Worm (Caenorhabditis elegans) whole organism, young adult: ENCODE results near the gene tpa-1.

Source experiments
- B0261.1 ChIP-seq: sonication (generic microtip); optimal IDR thresholded peaks from 2 replicates; lab custom pipeline; 2016; ENCODE audit warnings: mild to moderate bottlenecking, missing genetic modification characterization, moderate library complexity, missing compliant biosample characterization
- B0336.3 ChIP-seq: fragments of 200-800 bp; sonication (Bioruptor generic); IDR thresholded peaks from 2 replicates; pipeline ENCODE4 v1.3.6; 2022; ENCODE audit warnings: missing genetic modification characterization, missing compliant biosample characterization
- C06A6.2 ChIP-seq: fragments of 200-800 bp; sonication (Bioruptor generic); conservative IDR thresholded peaks from 2 replicates; pipeline ENCODE4 v1.3.6; 2022; ENCODE audit warnings: missing genetic modification characterization, missing compliant biosample characterization
- F33H1.4 ChIP-seq: fragments of 200-800 bp; sonication (Bioruptor generic); IDR thresholded peaks from 2 replicates; pipeline ENCODE4 v1.3.6; 2022; ENCODE audit warnings: missing genetic modification reagents, missing genetic modification characterization, missing compliant biosample characterization
- F39B2.1 ChIP-seq: fragments of 200-800 bp; sonication (Bioruptor generic); IDR thresholded peaks from 2 replicates; pipeline ENCODE4 v1.3.6; 2022; ENCODE audit warnings: missing genetic modification reagents, missing genetic modification characterization, missing compliant biosample characterization
- F55B11.4 ChIP-seq: sonication (generic microtip); optimal IDR thresholded peaks from 2 replicates; lab custom pipeline; 2016; ENCODE audit warnings: missing compliant biosample characterization, missing genetic modification characterization, borderline replicate concordance; ENCODE audit not compliant: insufficient read depth
- F57C9.4 ChIP-seq: sonication (generic microtip); optimal IDR thresholded peaks from 2 replicates; lab custom pipeline; 2017; ENCODE audit warnings: mild to moderate bottlenecking, missing genetic modification characterization, missing compliant biosample characterization
- K11D2.4 ChIP-seq: fragments of 200-800 bp; sonication (Bioruptor generic); IDR thresholded peaks from 2 replicates; pipeline ENCODE4 v1.3.6; 2022; ENCODE audit warnings: missing genetic modification reagents, missing genetic modification characterization, missing compliant biosample characterization
- Y53G8AR.9 ChIP-seq: fragments of 200-800 bp; sonication (Bioruptor generic); conservative IDR thresholded peaks from 2 replicates; pipeline ENCODE4 v1.3.6; 2022; ENCODE audit warnings: missing genetic modification reagents, missing genetic modification characterization, missing compliant biosample characterization
- Y56A3A.18 ChIP-seq: fragments of 200-800 bp; sonication (Bioruptor generic); IDR thresholded peaks from 2 replicates; pipeline ENCODE4 v1.3.6; 2022; ENCODE audit warnings: missing genetic modification reagents, missing genetic modification characterization, missing compliant biosample characterization
- Y79H2A.3 ChIP-seq: fragments of 200-800 bp; sonication (Bioruptor generic); conservative IDR thresholded peaks from 2 replicates; pipeline ENCODE4 v1.3.6; 2022; ENCODE audit warnings: missing genetic modification reagents, missing genetic modification characterization, missing compliant biosample characterization
- ZK185.1 ChIP-seq: sonication (generic microtip); optimal IDR thresholded peaks from 2 replicates; lab custom pipeline; 2016; ENCODE audit warnings: mild to moderate bottlenecking, missing genetic modification characterization, missing compliant biosample characterization; ENCODE audit not compliant: poor library complexity, severe bottlenecking
- aptf-2 ChIP-seq: fragments of 200-800 bp; sonication (Bioruptor generic); conservative IDR thresholded peaks from 2 replicates; pipeline ENCODE4 v1.3.6; 2022; ENCODE audit warnings: missing genetic modification reagents, missing genetic modification characterization, missing compliant biosample characterization
- aptf-3 ChIP-seq: fragments of 200-800 bp; sonication (Bioruptor generic); IDR thresholded peaks from 2 replicates; pipeline ENCODE4 v1.3.6; 2022; ENCODE audit warnings: missing genetic modification characterization, missing compliant biosample characterization
- atf-7 ChIP-seq: sonication (generic microtip); optimal IDR thresholded peaks from 2 replicates; lab custom pipeline; 2017; ENCODE audit warnings: mild to moderate bottlenecking, missing genetic modification characterization, missing compliant biosample characterization
- attf-3 ChIP-seq: fragments of 200-800 bp; sonication (Bioruptor generic); conservative IDR thresholded peaks from 2 replicates; pipeline ENCODE4 v1.3.6; 2022; ENCODE audit warnings: missing genetic modification reagents, missing genetic modification characterization, missing compliant biosample characterization
- bed-1 ChIP-seq: fragments of 200-800 bp; sonication (Bioruptor generic); IDR thresholded peaks from 2 replicates; pipeline ENCODE4 v1.3.6; 2022; ENCODE audit warnings: missing genetic modification reagents, missing genetic modification characterization, missing compliant biosample characterization
- ccch-3 ChIP-seq: fragments of 200-800 bp; sonication (Bioruptor generic); optimal IDR thresholded peaks from 2 replicates; lab custom pipeline; 2018; ENCODE audit warnings: mild to moderate bottlenecking, missing genetic modification characterization, missing compliant biosample characterization
- ceh-58 ChIP-seq: fragments of 200-800 bp; sonication (Bioruptor generic); IDR thresholded peaks from 2 replicates; pipeline ENCODE4 v1.3.6; 2022; ENCODE audit warnings: missing genetic modification characterization, missing compliant biosample characterization
- egl-18 ChIP-seq: fragments of 200-800 bp; sonication (Bioruptor generic); IDR thresholded peaks from 2 replicates; pipeline ENCODE4 v1.3.6; 2022; ENCODE audit warnings: missing genetic modification reagents, missing genetic modification characterization, missing compliant biosample characterization
- egrh-3 ChIP-seq: fragments of 200-800 bp; sonication (Bioruptor generic); IDR thresholded peaks from 2 replicates; pipeline ENCODE4 v1.3.6; 2022; ENCODE audit warnings: missing genetic modification reagents, missing genetic modification characterization, missing compliant biosample characterization
- ets-4 ChIP-seq: fragments of 200-800 bp; sonication (Bioruptor generic); optimal IDR thresholded peaks from 2 replicates; lab custom pipeline; 2018; ENCODE audit warnings: mild to moderate bottlenecking, missing genetic modification characterization, missing compliant biosample characterization
- hmg-1.2 ChIP-seq: fragments of 200-800 bp; sonication (Bioruptor generic); IDR thresholded peaks from 2 replicates; pipeline ENCODE4 v1.3.6; 2022; ENCODE audit warnings: missing genetic modification reagents, missing genetic modification characterization, missing compliant biosample characterization
- hmg-20 ChIP-seq: fragments of 200-800 bp; sonication (Bioruptor generic); IDR thresholded peaks from 2 replicates; pipeline ENCODE4 v1.3.6; 2022; ENCODE audit warnings: missing genetic modification reagents, missing genetic modification characterization, missing compliant biosample characterization
- hsf-1 ChIP-seq: fragments of 200-800 bp; sonication (Bioruptor generic); IDR thresholded peaks from 2 replicates; pipeline ENCODE4 v1.3.6; 2022; ENCODE audit warnings: missing genetic modification reagents, missing genetic modification characterization, missing compliant biosample characterization
- let-607 ChIP-seq, 2 experiments: fragments of 200-800 bp in 1 of 2; sonication (Bioruptor generic) in 1 of 2; sonication (generic microtip) in 1 of 2; optimal IDR thresholded peaks; 2 replicates each; lab custom pipeline; 2016 to 2018; ENCODE audit warnings: mild to moderate bottlenecking in 2 of 2, missing compliant biosample characterization in 2 of 2, missing genetic modification characterization in 2 of 2, moderate library complexity in 2 of 2, missing genotype in 1 of 2
- lin-26 ChIP-seq: fragments of 200-800 bp; sonication (Bioruptor generic); IDR thresholded peaks from 2 replicates; pipeline ENCODE4 v1.3.6; 2022; ENCODE audit warnings: missing genetic modification reagents, missing genetic modification characterization, missing compliant biosample characterization
- lin-40 ChIP-seq: sonication (generic microtip); optimal IDR thresholded peaks from 2 replicates; lab custom pipeline; 2016; ENCODE audit warnings: missing genetic modification characterization, mild to moderate bottlenecking, missing compliant biosample characterization, missing genotype, missing genetic modification reagents
- lin-54 ChIP-seq: fragments of 200-800 bp; sonication (Bioruptor generic); optimal IDR thresholded peaks from 2 replicates; lab custom pipeline; 2018; ENCODE audit warnings: mild to moderate bottlenecking, missing genetic modification characterization, missing compliant biosample characterization
- lir-1 ChIP-seq: fragments of 200-800 bp; sonication (Bioruptor generic); conservative IDR thresholded peaks from 2 replicates; pipeline ENCODE4 v1.3.6; 2022; ENCODE audit warnings: missing genetic modification reagents, missing genetic modification characterization, missing compliant biosample characterization
- nhr-27 ChIP-seq: fragments of 200-800 bp; sonication (Bioruptor generic); optimal IDR thresholded peaks from 2 replicates; lab custom pipeline; 2018; ENCODE audit warnings: mild to moderate bottlenecking, missing genetic modification characterization, moderate library complexity, missing compliant biosample characterization
- rpc-1 ChIP-seq, 2 experiments: fragments of 150-350 bp in 1 of 2; sonication (generic microtip) in 1 of 2; optimal IDR thresholded peaks; 2 replicates each; lab custom pipeline; 2014 to 2018; ENCODE audit warnings: missing biosample characterization in 1 of 2, missing genetic modification characterization in 1 of 2, missing genetic modification reagents in 1 of 2, missing genotype in 1 of 2
- snpc-3.4 ChIP-seq: sonication (generic microtip); optimal IDR thresholded peaks from 2 replicates; lab custom pipeline; 2017; ENCODE audit warnings: missing genetic modification characterization, mild to moderate bottlenecking, missing compliant biosample characterization, antibody characterized with exemption, moderate library complexity, missing genotype, missing genetic modification reagents
- unc-130 ChIP-seq: sonication (generic microtip); optimal IDR thresholded peaks from 2 replicates; lab custom pipeline; 2016; ENCODE audit warnings: missing genetic modification reagents, missing genetic modification characterization, missing compliant biosample characterization
- zfh-2 ChIP-seq: fragments of 200-800 bp; sonication (Bioruptor generic); conservative IDR thresholded peaks from 2 replicates; pipeline ENCODE4 v1.3.6; 2022; ENCODE audit warnings: missing genetic modification reagents, missing genetic modification characterization, missing compliant biosample characterization
- ztf-28 ChIP-seq: fragments of 200-800 bp; sonication (Bioruptor generic); IDR thresholded peaks from 2 replicates; pipeline ENCODE4 v1.3.6; 2022; ENCODE audit warnings: missing genetic modification reagents, missing genetic modification characterization, missing compliant biosample characterization

The tpa-1 gene

ce11 chrIV:143807-144371 is 52.1 kb downstream of the tpa-1 start (continued):
- TF ChIP-seq lin-54 (GFP tag; lab: Kevin White, UChicago) (peak; percentile 53), let-607 (tag; optimal IDR thresholded peaks at IDR 0.05; lab: Kevin White, UChicago) (peak in 1 of 2 experiments; percentile 3), zfh-2 (peak; percentile 71), ccch-3 (no peak), F57C9.4 (tag; lab: Kevin White, UChicago) (no peak), rpc-1 (optimal IDR thresholded peaks at IDR 0.05; lab: Kevin White, UChicago) (peak; percentile 70), rpc-1 (tag; optimal IDR thresholded peaks at IDR 0.05; lab: Kevin White, UChicago) (peak; percentile 84), C06A6.2 (GFP tag; lab: Robert Waterston, UW) (0 out of 2 replicates have a peak, but pooled peaks have one; percentile 38), hmg-1.2 (GFP tag; lab: Robert Waterston, UW) (peak; percentile 81), nhr-27 (tag; lab: Kevin White, UChicago) (no peak), lin-40 (no peak), Y56A3A.18 (GFP tag; lab: Robert Waterston, UW) (0 out of 2 replicates have a peak, but pooled peaks have one; percentile 54), F33H1.4 (GFP tag; lab: Robert Waterston, UW) (no peak; the same call in 1 of the 2 replicates), Y53G8AR.9 (GFP tag; lab: Robert Waterston, UW) (no peak), lin-26 (peak; percentile 90), ztf-28 (GFP tag; lab: Robert Waterston, UW) (0 out of 2 replicates have a peak, but pooled peaks have one; percentile 50), ZK185.1 (tag; lab: Kevin White, UChicago) (no peak), K11D2.4 (no peak), F55B11.4 (tag; lab: Kevin White, UChicago) (no peak), F39B2.1 (GFP tag; lab: Robert Waterston, UW) (no peak), hsf-1 (no peak), bed-1 (GFP tag; lab: Robert Waterston, UW) (no peak), aptf-3 (no peak), hmg-20 (GFP tag; lab: Robert Waterston, UW) (no peak), atf-7 (tag; lab: Kevin White, UChicago) (no peak), unc-130 (GFP tag; lab: Kevin White, UChicago) (peak; percentile 22), aptf-2 (GFP tag; lab: Robert Waterston, UW) (0 out of 2 replicates have a peak, but pooled peaks have one; percentile 44), lir-1 (0 out of 2 replicates have a peak, but pooled peaks have one; percentile 14), egrh-3 (peak; percentile 43; the same call in 1 of the 2 replicates), snpc-3.4 (tag; lab: Kevin White, UChicago) (no peak), Y79H2A.3 (GFP tag; lab: Robert Waterston, UW) (no peak)

- TF ChIP-seq zfh-2 (peak; percentile 48; the same call in 1 of the 2 replicates), B0261.1 (tag; lab: Kevin White, UChicago) (no peak), attf-3 (GFP tag; lab: Robert Waterston, UW) (peak; percentile 46; the same call in 1 of the 2 replicates)
Observed at ce11 chrIV:147819-148218, 56.0 kb downstream of the tpa-1 start, which contains the start of gene col-99. col-99 (minus strand) TSS chrIV:147919.

ce11 chrIV:148756-149155 is 57.0 kb downstream of the tpa-1 start:
- no peak for TF ChIP-seq B0336.3 (GFP tag; lab: Robert Waterston, UW)
- no peak for TF ChIP-seq egl-18 (GFP tag; lab: Robert Waterston, UW)
- no peak for TF ChIP-seq ceh-58 (GFP tag; lab: Robert Waterston, UW)
- TF ChIP-seq ets-4 (GFP tag; lab: Kevin White, UChicago): no peak
